Worm (Caenorhabditis elegans) whole organism, late embryonic: ENCODE data around the gene thoc-2.
A peak's percentile ranks its signal among the peaks of the same experiment; 100 is the strongest.

Experiments
- ceh-18 ChIP-seq: sonication (generic microtip); optimal IDR thresholded peaks from 2 replicates; lab custom pipeline; 2016; ENCODE audit warnings: missing genetic modification characterization, missing compliant biosample characterization
- ceh-22 ChIP-seq: sonication (generic microtip); optimal IDR thresholded peaks from 2 replicates; lab custom pipeline; 2017; ENCODE audit warnings: missing biosample characterization, missing genetic modification characterization
- ceh-24 ChIP-seq: sonication (generic microtip); optimal IDR thresholded peaks from 2 replicates; lab custom pipeline; 2016; ENCODE audit warnings: mild to moderate bottlenecking, missing genetic modification characterization, missing compliant biosample characterization
- ceh-30 ChIP-seq: fragments of 150-350 bp; optimal IDR thresholded peaks from 2 replicates; lab custom pipeline; 2014; ENCODE audit warnings: missing biosample characterization, missing genetic modification characterization
- ceh-9 ChIP-seq: sonication (generic microtip); optimal IDR thresholded peaks from 2 replicates; lab custom pipeline; 2016; ENCODE audit warnings: mild to moderate bottlenecking, missing genetic modification characterization, inconsistent platforms, missing compliant biosample characterization
- dve-1 ChIP-seq: sonication (generic microtip); optimal IDR thresholded peaks from 2 replicates; lab custom pipeline; 2017; ENCODE audit warnings: antibody characterized with exemption, mild to moderate bottlenecking, missing genetic modification characterization, missing compliant biosample characterization
- elt-2 ChIP-seq: sonication (generic microtip); optimal IDR thresholded peaks from 2 replicates; lab custom pipeline; 2016; ENCODE audit warnings: missing genetic modification reagents, missing genetic modification characterization, missing compliant biosample characterization
- elt-4 ChIP-seq: sonication (generic microtip); optimal IDR thresholded peaks from 2 replicates; lab custom pipeline; 2016; ENCODE audit warnings: missing genetic modification characterization, missing compliant biosample characterization
- ets-4 ChIP-seq: sonication (generic microtip); optimal IDR thresholded peaks from 2 replicates; lab custom pipeline; 2016; ENCODE audit warnings: missing genetic modification characterization, missing compliant biosample characterization
- fkh-10 ChIP-seq: fragments of 150-350 bp; optimal IDR thresholded peaks from 2 replicates; lab custom pipeline; 2014; ENCODE audit warnings: missing biosample characterization, missing genetic modification reagents, missing genetic modification characterization
- gmeb-2 ChIP-seq: sonication (generic microtip); optimal IDR thresholded peaks from 2 replicates; lab custom pipeline; 2016; ENCODE audit warnings: missing genetic modification characterization, inconsistent platforms, missing compliant biosample characterization
- hlh-15 ChIP-seq: sonication (generic microtip); optimal IDR thresholded peaks from 2 replicates; lab custom pipeline; 2016; ENCODE audit warnings: missing genetic modification characterization, missing compliant biosample characterization
- hlh-30 ChIP-seq: sonication (generic microtip); optimal IDR thresholded peaks from 2 replicates; lab custom pipeline; 2017; ENCODE audit warnings: antibody characterized with exemption, missing genetic modification characterization, missing compliant biosample characterization; ENCODE audit not compliant: insufficient read depth
- hlh-6 ChIP-seq: sonication (generic microtip); optimal IDR thresholded peaks from 2 replicates; lab custom pipeline; 2016; ENCODE audit warnings: missing genotype, missing genetic modification characterization, missing compliant biosample characterization
- hlh-8 ChIP-seq: sonication (generic microtip); optimal IDR thresholded peaks from 2 replicates; lab custom pipeline; 2016; ENCODE audit warnings: missing genotype, missing genetic modification characterization, missing compliant biosample characterization
- mec-3 ChIP-seq: sonication (generic microtip); optimal IDR thresholded peaks from 2 replicates; lab custom pipeline; 2016; ENCODE audit warnings: borderline replicate concordance, missing genetic modification characterization, missing compliant biosample characterization
- odd-2 ChIP-seq: sonication (generic microtip); optimal IDR thresholded peaks from 2 replicates; lab custom pipeline; 2017; ENCODE audit warnings: antibody characterized with exemption, mild to moderate bottlenecking, missing genetic modification characterization, missing compliant biosample characterization
- pat-9 ChIP-seq: fragments of 200-800 bp; sonication (Bioruptor generic); optimal IDR thresholded peaks from 2 replicates; lab custom pipeline; 2018; ENCODE audit warnings: mild to moderate bottlenecking, missing genetic modification characterization, moderate library complexity, missing compliant biosample characterization
- pha-2 ChIP-seq: sonication (generic microtip); optimal IDR thresholded peaks from 2 replicates; lab custom pipeline; 2017; ENCODE audit warnings: mild to moderate bottlenecking, missing genetic modification characterization, missing compliant biosample characterization
- pha-4 ChIP-seq: fragments of 150-350 bp; optimal IDR thresholded peaks from 2 replicates; lab custom pipeline; 2018; ENCODE audit warnings: missing biosample characterization, missing genetic modification reagents, missing genetic modification characterization
- pros-1 ChIP-seq: fragments of 150-350 bp; optimal IDR thresholded peaks from 2 replicates; lab custom pipeline; 2014; ENCODE audit warnings: missing biosample characterization, missing genetic modification reagents, missing genetic modification characterization
- ref-2 ChIP-seq: sonication (generic microtip); optimal IDR thresholded peaks from 2 replicates; lab custom pipeline; 2016; ENCODE audit warnings: missing genetic modification characterization, missing compliant biosample characterization
- sox-2 ChIP-seq: fragments of 200-800 bp; sonication (Bioruptor generic); IDR thresholded peaks from 2 replicates; pipeline ENCODE4 v1.3.6; 2022; ENCODE audit warnings: missing genetic modification reagents, missing genetic modification characterization, missing compliant biosample characterization
- tbx-7 ChIP-seq: sonication (generic microtip); optimal IDR thresholded peaks from 2 replicates; lab custom pipeline; 2016; ENCODE audit warnings: missing genotype, missing genetic modification characterization, missing compliant biosample characterization
- unc-3 ChIP-seq, 2 experiments: fragments of 200-800 bp in 1 of 2; sonication (Bioruptor generic) in 1 of 2; sonication (generic microtip) in 1 of 2; conservative IDR thresholded peaks in 1 of 2; optimal IDR thresholded peaks in 1 of 2; 2 replicates each; pipeline versions ENCODE4 v1.3.6 to Lab custom; 2016 to 2022; ENCODE audit warnings: missing compliant biosample characterization in 2 of 2, missing genetic modification characterization in 2 of 2, missing genetic modification reagents in 1 of 2
- unc-42 ChIP-seq: sonication (generic microtip); optimal IDR thresholded peaks from 2 replicates; lab custom pipeline; 2016; ENCODE audit warnings: missing genotype, missing genetic modification characterization, missing compliant biosample characterization
- unc-55 ChIP-seq: sonication (generic microtip); optimal IDR thresholded peaks from 2 replicates; lab custom pipeline; 2017; ENCODE audit warnings: missing biosample characterization, missing genetic modification reagents, missing genetic modification characterization
- unc-86 ChIP-seq: sonication (generic microtip); optimal IDR thresholded peaks from 2 replicates; lab custom pipeline; 2016; ENCODE audit warnings: missing genetic modification characterization, missing compliant biosample characterization
- ztf-16 ChIP-seq: sonication (generic microtip); optimal IDR thresholded peaks from 2 replicates; lab custom pipeline; 2017; ENCODE audit warnings: missing genetic modification characterization, missing compliant biosample characterization

The thoc-2 gene

DNA sequence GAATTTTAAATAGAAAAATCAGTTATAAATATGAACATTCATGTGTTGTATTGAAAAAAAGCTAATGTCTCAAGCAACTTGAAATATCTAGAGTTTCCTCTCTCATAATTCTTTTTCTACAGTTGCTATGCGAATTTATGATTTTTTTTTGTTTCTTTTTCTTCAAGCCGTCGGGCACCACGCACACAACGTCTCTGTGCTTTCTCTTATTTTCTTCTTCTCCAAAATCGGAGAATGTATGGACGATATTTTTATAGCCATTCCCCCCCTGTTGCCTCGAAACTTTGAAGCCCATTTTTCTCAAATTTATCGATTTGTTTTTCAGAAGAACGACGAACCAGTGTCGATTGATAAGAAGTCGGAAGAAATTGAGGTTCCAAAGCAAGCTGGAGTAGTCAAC is 11.1 kb upstream of the thoc-2 start:
- TF ChIP-seq elt-4 (tag; lab: Kevin White, UChicago): no peak
- TF ChIP-seq ceh-22 (tag; lab: Kevin White, UChicago): no peak
- TF ChIP-seq unc-42 (tag; lab: Kevin White, UChicago): no peak
- no peak for TF ChIP-seq gmeb-2 (tag; lab: Kevin White, UChicago)
- no peak for TF ChIP-seq ref-2
- no peak for TF ChIP-seq fkh-10 (GFP tag; lab: Kevin White, UChicago)
- no peak for TF ChIP-seq hlh-6 (tag; lab: Kevin White, UChicago)
- no peak for TF ChIP-seq pat-9 (tag; lab: Kevin White, UChicago)
- TF ChIP-seq odd-2 (tag; lab: Kevin White, UChicago): no peak
- no peak for TF ChIP-seq sox-2
- no peak for TF ChIP-seq tbx-7 (tag; lab: Kevin White, UChicago)

ce11 chrIII:6358704-6359103 is 9.1 kb upstream of the thoc-2 start:
- TF ChIP-seq pat-9 (tag; lab: Kevin White, UChicago) (no peak), ceh-9 (no peak), pha-4 (tag; lab: Kevin White, UChicago) (no peak), ets-4 (no peak), unc-86 (tag; lab: Kevin White, UChicago) (no peak), ztf-16 (tag; lab: Kevin White, UChicago) (no peak), tbx-7 (tag; lab: Kevin White, UChicago) (no peak), unc-55 (GFP tag; lab: Kevin White, UChicago) (no peak), ceh-24 (no peak), dve-1 (tag; lab: Kevin White, UChicago) (no peak), pros-1 (no peak), unc-3 (GFP tag; conservative IDR thresholded peaks at IDR 0.05; lab: Robert Waterston, UW) (no peak), unc-3 (tag; optimal IDR thresholded peaks at IDR 0.05; lab: Kevin White, UChicago) (no peak)

- TF ChIP-seq hlh-8 (tag; lab: Kevin White, UChicago) (no peak), hlh-30 (tag; lab: Kevin White, UChicago) (peak; percentile 2)
- TF ChIP-seq, all 69 proteins: peak for 1
Observed at ce11 chrIII:6359171-6359854, 8.5 kb upstream of the thoc-2 start.

ce11 chrIII:6360114-6360513 is 7.7 kb upstream of the thoc-2 start:
- TF ChIP-seq unc-55 (GFP tag; lab: Kevin White, UChicago) (peak; percentile 25), pha-2 (no peak), ceh-18 (tag; lab: Kevin White, UChicago) (peak; percentile 34)

- no peak for TF ChIP-seq ceh-30
- TF ChIP-seq mec-3 (tag; lab: Kevin White, UChicago): no peak
Observed at ce11 chrIII:6360825-6361224, 7.0 kb upstream of the thoc-2 start.

ce11 chrIII:6361560-6361959 is 6.3 kb upstream of the thoc-2 start:
- no peak for TF ChIP-seq hlh-15 (tag; lab: Kevin White, UChicago)
- peak; percentile 91 for TF ChIP-seq elt-2 (tag; lab: Kevin White, UChicago)
- TF ChIP-seq unc-3 (GFP tag; conservative IDR thresholded peaks at IDR 0.05; lab: Robert Waterston, UW): no peak
- TF ChIP-seq unc-3 (tag; optimal IDR thresholded peaks at IDR 0.05; lab: Kevin White, UChicago): no peak
